Worm (Caenorhabditis elegans) whole organism, early embryonic: ENCODE data around the gene str-134.

Experiments used
- B0310.2 ChIP-seq: sonication (generic microtip); optimal IDR thresholded peaks from 2 replicates; lab custom pipeline; 2016; ENCODE audit warnings: mild to moderate bottlenecking, missing genetic modification characterization, missing compliant biosample characterization
- F13C5.2 ChIP-seq: sonication (generic microtip); optimal IDR thresholded peaks from 2 replicates; lab custom pipeline; 2017; ENCODE audit warnings: mild to moderate bottlenecking, missing genetic modification characterization, inconsistent platforms, missing compliant biosample characterization
- aly-1 ChIP-seq: sonication (generic microtip); optimal IDR thresholded peaks from 2 replicates; lab custom pipeline; 2016; ENCODE audit warnings: missing genetic modification characterization, missing compliant biosample characterization
- ama-1 ChIP-seq: fragments of 150-350 bp; optimal IDR thresholded peaks from 2 replicates; lab custom pipeline; 2014
- ceh-13 ChIP-seq: fragments of 200-800 bp; sonication (Bioruptor generic); optimal IDR thresholded peaks from 2 replicates; lab custom pipeline; 2018; ENCODE audit warnings: mild to moderate bottlenecking, missing genetic modification characterization, missing compliant biosample characterization
- ceh-36 ChIP-seq: sonication (generic microtip); optimal IDR thresholded peaks from 2 replicates; lab custom pipeline; 2016; ENCODE audit warnings: missing genetic modification characterization, inconsistent platforms, missing compliant biosample characterization
- ets-7 ChIP-seq: sonication (generic microtip); optimal IDR thresholded peaks from 2 replicates; lab custom pipeline; 2016; ENCODE audit warnings: missing genotype, missing genetic modification characterization, missing compliant biosample characterization
- flt-1 ChIP-seq: fragments of 200-800 bp; sonication (Bioruptor generic); IDR thresholded peaks from 2 replicates; pipeline ENCODE4 v1.3.6; 2022; ENCODE audit warnings: missing genetic modification characterization, missing compliant biosample characterization
- hmbx-1 ChIP-seq: sonication (generic microtip); optimal IDR thresholded peaks from 2 replicates; lab custom pipeline; 2016; ENCODE audit warnings: mild to moderate bottlenecking, missing genetic modification characterization, missing compliant biosample characterization
- hmg-4 ChIP-seq: fragments of 200-800 bp; sonication (Bioruptor generic); optimal IDR thresholded peaks from 2 replicates; lab custom pipeline; 2018; ENCODE audit warnings: mild to moderate bottlenecking, missing genetic modification characterization, missing compliant biosample characterization
- hnd-1 ChIP-seq: sonication (generic microtip); optimal IDR thresholded peaks from 2 replicates; lab custom pipeline; 2016; ENCODE audit warnings: missing genetic modification characterization, missing compliant biosample characterization
- pes-1 ChIP-seq: fragments of 200-800 bp; sonication (Bioruptor generic); IDR thresholded peaks from 2 replicates; pipeline ENCODE4 v1.3.6; 2022; ENCODE audit warnings: missing genetic modification reagents, missing genetic modification characterization, missing compliant biosample characterization
- scrt-1 ChIP-seq: fragments of 200-800 bp; sonication (Bioruptor generic); IDR thresholded peaks from 2 replicates; pipeline ENCODE4 v1.3.6; 2022; ENCODE audit warnings: missing genetic modification characterization, missing compliant biosample characterization
- sea-1 ChIP-seq: fragments of 200-800 bp; sonication (Bioruptor generic); conservative IDR thresholded peaks from 2 replicates; pipeline ENCODE4 v1.3.6; 2022; ENCODE audit warnings: missing genetic modification characterization, missing compliant biosample characterization
- tbx-11 ChIP-seq: fragments of 200-800 bp; sonication (Bioruptor generic); IDR thresholded peaks from 2 replicates; pipeline ENCODE4 v1.3.6; 2022; ENCODE audit warnings: missing genetic modification characterization, missing compliant biosample characterization
- tbx-37 ChIP-seq: fragments of 200-800 bp; sonication (Bioruptor generic); conservative IDR thresholded peaks from 2 replicates; pipeline ENCODE4 v1.3.6; 2022; ENCODE audit warnings: missing genetic modification reagents, missing genetic modification characterization, missing compliant biosample characterization
- tra-4 ChIP-seq: sonication (generic microtip); optimal IDR thresholded peaks from 2 replicates; lab custom pipeline; 2017; ENCODE audit warnings: missing genetic modification characterization, missing compliant biosample characterization

The str-134 gene

ce11 chrV:706918-707317 is 36.5 kb upstream of the str-134 start, which contains the start of gene srbc-38:
TSS of gene srbc-38 (plus strand) at chrV:707218.
- TF ChIP-seq tbx-37 (no peak), tbx-11 (GFP tag; lab: Robert Waterston, UW) (no peak), ceh-13 (GFP tag; lab: Kevin White, UChicago) (no peak), sea-1 (GFP tag; lab: Robert Waterston, UW) (no peak), ama-1 (lab: Kevin White, UChicago) (no peak), hmbx-1 (tag; lab: Kevin White, UChicago) (no peak), tra-4 (tag; lab: Kevin White, UChicago) (no peak), B0310.2 (tag; lab: Kevin White, UChicago) (no peak), ets-7 (tag; lab: Kevin White, UChicago) (no peak), hmg-4 (GFP tag; lab: Kevin White, UChicago) (no peak), scrt-1 (no peak)

- TF ChIP-seq scrt-1 (no peak), tbx-11 (GFP tag; lab: Robert Waterston, UW) (no peak), hnd-1 (no peak), hmbx-1 (tag; lab: Kevin White, UChicago) (no peak), aly-1 (tag; lab: Kevin White, UChicago) (no peak), ets-7 (tag; lab: Kevin White, UChicago) (no peak), tra-4 (tag; lab: Kevin White, UChicago) (no peak), pes-1 (GFP tag; lab: Robert Waterston, UW) (no peak), hmg-4 (GFP tag; lab: Kevin White, UChicago) (no peak), sea-1 (GFP tag; lab: Robert Waterston, UW) (no peak), B0310.2 (tag; lab: Kevin White, UChicago) (no peak), flt-1 (GFP tag; lab: Robert Waterston, UW) (no peak), ama-1 (lab: Kevin White, UChicago) (no peak), ceh-13 (GFP tag; lab: Kevin White, UChicago) (no peak)
Measured at ce11 chrV:708808-709207, 34.6 kb upstream of the str-134 start, which contains the start of gene srbc-39. TSS of gene srbc-39 (plus strand) at chrV:709108.

- TF ChIP-seq sea-1 (GFP tag; lab: Robert Waterston, UW) (no peak), scrt-1 (no peak), tbx-11 (GFP tag; lab: Robert Waterston, UW) (no peak), ama-1 (lab: Kevin White, UChicago) (no peak), hmbx-1 (tag; lab: Kevin White, UChicago) (no peak), aly-1 (tag; lab: Kevin White, UChicago) (no peak), tra-4 (tag; lab: Kevin White, UChicago) (no peak), ceh-13 (GFP tag; lab: Kevin White, UChicago) (no peak), tbx-37 (no peak)
Measured at ce11 chrV:712882-713281, 30.6 kb upstream of the str-134 start, which contains the start of gene cyp-33C11. TSS of gene cyp-33C11 (minus strand) at chrV:712982.

- no peak for TF ChIP-seq tbx-11 (GFP tag; lab: Robert Waterston, UW)
- TF ChIP-seq ets-7 (tag; lab: Kevin White, UChicago) = no peak
- no peak for TF ChIP-seq ceh-36
- TF ChIP-seq hmg-4 (GFP tag; lab: Kevin White, UChicago) = no peak
- no peak for TF ChIP-seq sea-1 (GFP tag; lab: Robert Waterston, UW)
- TF ChIP-seq scrt-1 = no peak
- TF ChIP-seq B0310.2 (tag; lab: Kevin White, UChicago) = no peak
- no peak for TF ChIP-seq pes-1 (GFP tag; lab: Robert Waterston, UW)
- TF ChIP-seq ceh-13 (GFP tag; lab: Kevin White, UChicago) = no peak
- TF ChIP-seq hnd-1 = no peak
- TF ChIP-seq hmbx-1 (tag; lab: Kevin White, UChicago) = no peak
- no peak for TF ChIP-seq tbx-37
- no peak for TF ChIP-seq F13C5.2 (tag; lab: Kevin White, UChicago)
- TF ChIP-seq tra-4 (tag; lab: Kevin White, UChicago) = no peak
- no peak for TF ChIP-seq flt-1 (GFP tag; lab: Robert Waterston, UW)
- no peak for TF ChIP-seq aly-1 (tag; lab: Kevin White, UChicago)
- TF ChIP-seq ama-1 (lab: Kevin White, UChicago) = no peak
Measured at ce11 chrV:719731-720130, 23.7 kb upstream of the str-134 start, which contains the start of gene srbc-40. TSS of gene srbc-40 (minus strand) at chrV:719831.

ce11 chrV:722889-723288 is 20.6 kb upstream of the str-134 start:
- TF ChIP-seq pes-1 (GFP tag; lab: Robert Waterston, UW) = no peak

ce11 chrV:723895-724352 is 19.5 kb upstream of the str-134 start, which contains the start of gene fbxb-72:
TSS of gene fbxb-72 (minus strand) at chrV:723952.
- TF ChIP-seq hnd-1 (no peak), F13C5.2 (tag; lab: Kevin White, UChicago) (no peak), aly-1 (tag; lab: Kevin White, UChicago) (no peak), scrt-1 (no peak), tra-4 (tag; lab: Kevin White, UChicago) (no peak), hmg-4 (GFP tag; lab: Kevin White, UChicago) (no peak), flt-1 (GFP tag; lab: Robert Waterston, UW) (no peak), tbx-37 (no peak), sea-1 (GFP tag; lab: Robert Waterston, UW) (no peak), tbx-11 (GFP tag; lab: Robert Waterston, UW) (no peak), pes-1 (GFP tag; lab: Robert Waterston, UW) (no peak), ceh-13 (GFP tag; lab: Kevin White, UChicago) (no peak), ama-1 (lab: Kevin White, UChicago) (no peak)

ce11 chrV:724470-724890 is 19.0 kb upstream of the str-134 start:
- TF ChIP-seq B0310.2 (tag; lab: Kevin White, UChicago) = no peak
- no peak; the same call in 1 of the 2 replicates for TF ChIP-seq pes-1 (GFP tag; lab: Robert Waterston, UW)
- no peak for TF ChIP-seq hmbx-1 (tag; lab: Kevin White, UChicago)
- TF ChIP-seq hnd-1 = no peak
- TF ChIP-seq scrt-1 = no peak
- TF ChIP-seq sea-1 (GFP tag; lab: Robert Waterston, UW) = no peak
- TF ChIP-seq ceh-36 = no peak
- no peak for TF ChIP-seq ets-7 (tag; lab: Kevin White, UChicago)
- no peak for TF ChIP-seq aly-1 (tag; lab: Kevin White, UChicago)
- no peak for TF ChIP-seq hmg-4 (GFP tag; lab: Kevin White, UChicago)
- TF ChIP-seq flt-1 (GFP tag; lab: Robert Waterston, UW) = no peak
- TF ChIP-seq ama-1 (lab: Kevin White, UChicago) = no peak
- no peak for TF ChIP-seq F13C5.2 (tag; lab: Kevin White, UChicago)
- no peak for TF ChIP-seq tra-4 (tag; lab: Kevin White, UChicago)
- TF ChIP-seq tbx-37 = no peak
- TF ChIP-seq ceh-13 (GFP tag; lab: Kevin White, UChicago) = no peak
- no peak for TF ChIP-seq tbx-11 (GFP tag; lab: Robert Waterston, UW)
